1 fruit fly cellular context compared by ENCODE assay signal in genomic region chr3R:21339006-21339420, dm6.
TF ChIP-seq lines count a peak whose summit lies in the region.

No protein-coding gene starts in this region.

TF ChIP-seq in whole organism, embryonic, 481 proteins besides CTCF, POLR2A, EP300 and RAD21 (continued from another document and continues in another):
- TF ChIP-seq row (GFP tag; IDR thresholded peaks at IDR 0.05; lab: Robert Waterston, UW) (peak; percentile 68), CG6854 (GFP tag; optimal IDR thresholded peaks at IDR 0.05; lab: Kevin White, UChicago) (no peak), CG42726 (GFP tag; IDR thresholded peaks at IDR 0.05; lab: Robert Waterston, UW; ENCODE audit: partially characterized antibody) (no peak), YL-1 (GFP tag; optimal IDR thresholded peaks at IDR 0.05; lab: Kevin White, UChicago) (no peak), Hr3 (GFP tag; optimal IDR thresholded peaks at IDR 0.05; lab: Kevin White, UChicago) (peak; percentile 48), CG12942 (GFP tag; optimal IDR thresholded peaks at IDR 0.05; lab: Kevin White, UChicago) (no peak), CG2116 (GFP tag; optimal IDR thresholded peaks at IDR 0.05; lab: Kevin White, UChicago) (peak; percentile 25), Sox102F (GFP tag; optimal IDR thresholded peaks at IDR 0.05; lab: Kevin White, UChicago) (peak; percentile 66), lilli (GFP tag; optimal IDR thresholded peaks at IDR 0.05; lab: Kevin White, UChicago) (peak; percentile 7), vnd (GFP tag; IDR thresholded peaks at IDR 0.05; lab: Robert Waterston, UW; ENCODE audit: partially characterized antibody) (no peak), dati (GFP tag; IDR thresholded peaks at IDR 0.05; lab: Robert Waterston, UW) (no peak), NfI (GFP tag; optimal IDR thresholded peaks at IDR 0.05; lab: Kevin White, UChicago) (peak; percentile 38), CG1647 (GFP tag; optimal IDR thresholded peaks at IDR 0.05; lab: Kevin White, UChicago) (no peak), Scr (GFP tag; IDR thresholded peaks at IDR 0.05; lab: Robert Waterston, UW; ENCODE audit: partially characterized antibody) (no peak), Taf1 (GFP tag; IDR thresholded peaks at IDR 0.05; lab: Robert Waterston, UW) (no peak), tna (GFP tag; IDR thresholded peaks at IDR 0.05; lab: Robert Waterston, UW; ENCODE audit: partially characterized antibody) (no peak), wor (GFP tag; IDR thresholded peaks at IDR 0.05; lab: Robert Waterston, UW) (0 out of 2 replicates have a peak, but pooled peaks have one; percentile 13), kay (GFP tag; optimal IDR thresholded peaks at IDR 0.05; lab: Kevin White, UChicago) (peak; percentile 22), gem (tag; optimal IDR thresholded peaks at IDR 0.05; lab: Kevin White, UChicago) (peak; percentile 84), CG11085 (GFP tag; IDR thresholded peaks at IDR 0.05; lab: Robert Waterston, UW) (no peak; the same call in 1 of the 2 replicates), danr (GFP tag; IDR thresholded peaks at IDR 0.05; lab: Robert Waterston, UW) (no peak), NK7.1 (GFP tag; optimal IDR thresholded peaks at IDR 0.05; lab: Kevin White, UChicago) (no peak), Nf-YB (GFP tag; optimal IDR thresholded peaks at IDR 0.05; lab: Kevin White, UChicago) (no peak), wek (GFP tag; optimal IDR thresholded peaks at IDR 0.05; lab: Kevin White, UChicago) (no peak), chinmo (GFP tag; IDR thresholded peaks at IDR 0.05; lab: Robert Waterston, UW; ENCODE audit: partially characterized antibody) (no peak), Ada2b (GFP tag; IDR thresholded peaks at IDR 0.05; lab: Robert Waterston, UW) (0 out of 2 replicates have a peak, but pooled peaks have one; percentile 5), Hr39 (optimal IDR thresholded peaks at IDR 0.05; lab: Kevin White, UChicago) (no peak), NFAT (GFP tag; IDR thresholded peaks at IDR 0.05; lab: Robert Waterston, UW) (no peak), esg (GFP tag; conservative IDR thresholded peaks at IDR 0.05; lab: Robert Waterston, UW) (no peak), Nf-YA (GFP tag; IDR thresholded peaks at IDR 0.05; lab: Robert Waterston, UW) (no peak), Adf1 (GFP tag; IDR thresholded peaks at IDR 0.05; lab: Robert Waterston, UW) (no peak), CG32767 (GFP tag; IDR thresholded peaks at IDR 0.05; lab: Robert Waterston, UW) (no peak), Hand (GFP tag; optimal IDR thresholded peaks at IDR 0.05; lab: Kevin White, UChicago) (peak; percentile 57), Hmx (GFP tag; optimal IDR thresholded peaks at IDR 0.05; lab: Kevin White, UChicago) (no peak), eve (GFP tag; optimal IDR thresholded peaks at IDR 0.05; lab: Kevin White, UChicago) (no peak), Stat92E (GFP tag; optimal IDR thresholded peaks at IDR 0.05; lab: Kevin White, UChicago) (no peak), croc (GFP tag; conservative IDR thresholded peaks at IDR 0.05; lab: Robert Waterston, UW) (peak; percentile 42; the same call in 1 of the 3 replicates), CG13296 (GFP tag; optimal IDR thresholded peaks at IDR 0.05; lab: Kevin White, UChicago) (peak; percentile 13), bbx (GFP tag; IDR thresholded peaks at IDR 0.05; lab: Robert Waterston, UW; ENCODE audit: partially characterized antibody) (no peak), mam (GFP tag; optimal IDR thresholded peaks at IDR 0.05; lab: Kevin White, UChicago) (peak; percentile 43), CG17361 (GFP tag; IDR thresholded peaks at IDR 0.05; lab: Robert Waterston, UW) (peak; percentile 85), bigmax (GFP tag; optimal IDR thresholded peaks at IDR 0.05; lab: Kevin White, UChicago) (no peak), CG4328 (GFP tag; optimal IDR thresholded peaks at IDR 0.05; lab: Kevin White, UChicago) (no peak), Dp (GFP tag; optimal IDR thresholded peaks at IDR 0.05; lab: Kevin White, UChicago) (no peak), CG8290 (GFP tag; optimal IDR thresholded peaks at IDR 0.05; lab: Kevin White, UChicago) (no peak), CG8290 (tag; optimal IDR thresholded peaks at IDR 0.05; lab: Kevin White, UChicago) (no peak), Lpt (GFP tag; optimal IDR thresholded peaks at IDR 0.05; lab: Kevin White, UChicago) (no peak), Ets65A (GFP tag; lab: Kevin White, UChicago) (peak; percentile 84), CG11247 (GFP tag; IDR thresholded peaks at IDR 0.05; lab: Robert Waterston, UW) (no peak), CG6791 (GFP tag; IDR thresholded peaks at IDR 0.05; lab: Robert Waterston, UW; ENCODE audit: partially characterized antibody) (no peak), CG17186 (GFP tag; optimal IDR thresholded peaks at IDR 0.05; lab: Kevin White, UChicago) (no peak), zfh1 (GFP tag; IDR thresholded peaks at IDR 0.05; lab: Robert Waterston, UW) (no peak), run (tag; optimal IDR thresholded peaks at IDR 0.05; lab: Kevin White, UChicago) (peak; percentile 11), Ravus (GFP tag; IDR thresholded peaks at IDR 0.05; lab: Robert Waterston, UW) (no peak), CHES-1-like (GFP tag; optimal IDR thresholded peaks at IDR 0.05; lab: Kevin White, UChicago) (no peak), gt (GFP tag; IDR thresholded peaks at IDR 0.05; lab: Robert Waterston, UW) (no peak), lmd (GFP tag; IDR thresholded peaks at IDR 0.05; lab: Robert Waterston, UW) (peak; percentile 50; the same call in 1 of the 2 replicates), az2 (GFP tag; optimal IDR thresholded peaks at IDR 0.05; lab: Kevin White, UChicago) (peak; percentile 58), jigr1 (GFP tag; IDR thresholded peaks at IDR 0.05; lab: Robert Waterston, UW) (no peak; the same call in 2 of the 3 replicates), Doc3 (GFP tag; IDR thresholded peaks at IDR 0.05; lab: Robert Waterston, UW; ENCODE audit: partially characterized antibody) (no peak), CG4854 (GFP tag; optimal IDR thresholded peaks at IDR 0.05; lab: Kevin White, UChicago) (no peak), Mes4 (GFP tag; optimal IDR thresholded peaks at IDR 0.05; lab: Kevin White, UChicago) (no peak), disco-r (GFP tag; optimal IDR thresholded peaks at IDR 0.05; lab: Kevin White, UChicago) (peak; percentile 8), CG13894 (tag; optimal IDR thresholded peaks at IDR 0.05; lab: Kevin White, UChicago) (no peak), Myb (GFP tag; optimal IDR thresholded peaks at IDR 0.05; lab: Kevin White, UChicago) (no peak), Opbp (GFP tag; IDR thresholded peaks at IDR 0.05; lab: Robert Waterston, UW; ENCODE audit: partially characterized antibody) (no peak), CG2875 (GFP tag; optimal IDR thresholded peaks at IDR 0.05; lab: Kevin White, UChicago) (peak; percentile 44), Blimp-1 (GFP tag; optimal IDR thresholded peaks at IDR 0.05; lab: Kevin White, UChicago) (peak; percentile 61), CG7987 (GFP tag; optimal IDR thresholded peaks at IDR 0.05; lab: Kevin White, UChicago) (no peak), cad (GFP tag; optimal IDR thresholded peaks at IDR 0.05; lab: Kevin White, UChicago) (no peak), seq (GFP tag; IDR thresholded peaks at IDR 0.05; lab: Robert Waterston, UW) (no peak), CG10565 (GFP tag; optimal IDR thresholded peaks at IDR 0.05; lab: Kevin White, UChicago) (no peak), CG2712 (tag; optimal IDR thresholded peaks at IDR 0.05; lab: Kevin White, UChicago) (peak; percentile 59), knrl (GFP tag; IDR thresholded peaks at IDR 0.05; lab: Robert Waterston, UW; ENCODE audit: partially characterized antibody) (no peak), tup (GFP tag; optimal IDR thresholded peaks at IDR 0.05; lab: Kevin White, UChicago) (no peak), ewg (GFP tag; optimal IDR thresholded peaks at IDR 0.05; lab: Kevin White, UChicago) (peak; percentile 1), inv (GFP tag; IDR thresholded peaks at IDR 0.05; lab: Robert Waterston, UW; ENCODE audit: partially characterized antibody) (no peak), so (GFP tag; IDR thresholded peaks at IDR 0.05; lab: Robert Waterston, UW) (no peak), Pdp1 (GFP tag; optimal IDR thresholded peaks at IDR 0.05; lab: Kevin White, UChicago) (peak in 1 of 2 experiments; percentile 45), eyg (GFP tag; optimal IDR thresholded peaks at IDR 0.05; lab: Kevin White, UChicago) (no peak), br (optimal IDR thresholded peaks at IDR 0.05; lab: Kevin White, UChicago) (no peak), schlank (tag; optimal IDR thresholded peaks at IDR 0.05; lab: Kevin White, UChicago) (no peak), CG6175 (GFP tag; IDR thresholded peaks at IDR 0.05; lab: Robert Waterston, UW) (no peak), zen (tag; optimal IDR thresholded peaks at IDR 0.05; lab: Kevin White, UChicago) (no peak), Dip3 (GFP tag; optimal IDR thresholded peaks at IDR 0.05; lab: Kevin White, UChicago) (no peak), CG14710 (tag; optimal IDR thresholded peaks at IDR 0.05; lab: Kevin White, UChicago) (peak; percentile 60), prd (optimal IDR thresholded peaks at IDR 0.05; lab: Kevin White, UChicago) (no peak), prd (GFP tag; IDR thresholded peaks at IDR 0.05; lab: Robert Waterston, UW) (peak; percentile 61; the same call in 2 of the 3 replicates), CG8281 (tag; optimal IDR thresholded peaks at IDR 0.05; lab: Kevin White, UChicago) (peak; percentile 25), her (GFP tag; optimal IDR thresholded peaks at IDR 0.05; lab: Kevin White, UChicago) (no peak), slp2 (GFP tag; optimal IDR thresholded peaks at IDR 0.05; lab: Kevin White, UChicago) (no peak), sima (GFP tag; optimal IDR thresholded peaks at IDR 0.05; lab: Kevin White, UChicago) (no peak), CG9932 (GFP tag; IDR thresholded peaks at IDR 0.05; lab: Robert Waterston, UW) (no peak; the same call in 1 of the 2 replicates), CG6654 (GFP tag; optimal IDR thresholded peaks at IDR 0.05; lab: Kevin White, UChicago) (no peak), CG10979 (tag; optimal IDR thresholded peaks at IDR 0.05; lab: Kevin White, UChicago) (peak; percentile 70), Dbx (GFP tag; IDR thresholded peaks at IDR 0.05; lab: Robert Waterston, UW) (0 out of 3 replicates have a peak, but pooled peaks have one; percentile 21), CG15696 (tag; optimal IDR thresholded peaks at IDR 0.05; lab: Kevin White, UChicago) (peak; percentile 19), CG12071 (GFP tag; optimal IDR thresholded peaks at IDR 0.05; lab: Kevin White, UChicago) (no peak), pnt (GFP tag; optimal IDR thresholded peaks at IDR 0.05; lab: Kevin White, UChicago) (no peak), B-H1 (GFP tag; IDR thresholded peaks at IDR 0.05; lab: Robert Waterston, UW) (no peak; the same call in 2 of the 3 replicates), klu (GFP tag; IDR thresholded peaks at IDR 0.05; lab: Robert Waterston, UW) (no peak), CG7372 (GFP tag; IDR thresholded peaks at IDR 0.05; lab: Robert Waterston, UW) (no peak), CG12155 (GFP tag; optimal IDR thresholded peaks at IDR 0.05; lab: Kevin White, UChicago) (no peak), MESR4 (GFP tag; optimal IDR thresholded peaks at IDR 0.05; lab: Kevin White, UChicago) (no peak), Mrtf (GFP tag; IDR thresholded peaks at IDR 0.05; lab: Robert Waterston, UW) (no peak), hth (optimal IDR thresholded peaks at IDR 0.05; lab: Kevin White, UChicago) (no peak), CG18476 (GFP tag; optimal IDR thresholded peaks at IDR 0.05; lab: Kevin White, UChicago) (peak; percentile 29), CG4730 (GFP tag; IDR thresholded peaks at IDR 0.05; lab: Robert Waterston, UW) (no peak), CG4360 (GFP tag; IDR thresholded peaks at IDR 0.05; lab: Robert Waterston, UW) (no peak), D19A (tag; optimal IDR thresholded peaks at IDR 0.05; lab: Kevin White, UChicago) (no peak), mld (GFP tag; IDR thresholded peaks at IDR 0.05; lab: Robert Waterston, UW; ENCODE audit: partially characterized antibody) (no peak), CG2678 (tag; optimal IDR thresholded peaks at IDR 0.05; lab: Kevin White, UChicago) (peak; percentile 84), Ets97D (GFP tag; optimal IDR thresholded peaks at IDR 0.05; lab: Kevin White, UChicago) (no peak), ranshi (GFP tag; IDR thresholded peaks at IDR 0.05; lab: Robert Waterston, UW) (peak; percentile 28; the same call in 1 of the 2 replicates), CG1603 (tag; optimal IDR thresholded peaks at IDR 0.05; lab: Kevin White, UChicago) (no peak), CG1529 (GFP tag; optimal IDR thresholded peaks at IDR 0.05; lab: Kevin White, UChicago) (peak; percentile 29), CG4707 (GFP tag; optimal IDR thresholded peaks at IDR 0.05; lab: Kevin White, UChicago) (no peak), bsh (GFP tag; optimal IDR thresholded peaks at IDR 0.05; lab: Kevin White, UChicago) (peak in 1 of 2 experiments; percentile 71), CG4424 (GFP tag; optimal IDR thresholded peaks at IDR 0.05; lab: Kevin White, UChicago) (peak; percentile 47), MTF-1 (GFP tag; optimal IDR thresholded peaks at IDR 0.05; lab: Kevin White, UChicago; ENCODE audit: borderline replicate concordance) (no peak), ase (GFP tag; IDR thresholded peaks at IDR 0.05; lab: Robert Waterston, UW) (no peak), fd3F (GFP tag; optimal IDR thresholded peaks at IDR 0.05; lab: Kevin White, UChicago) (peak; percentile 33), CG12769 (tag; optimal IDR thresholded peaks at IDR 0.05; lab: Kevin White, UChicago) (no peak), Optix (GFP tag; IDR thresholded peaks at IDR 0.05; lab: Robert Waterston, UW) (no peak), sqz (GFP tag; optimal IDR thresholded peaks at IDR 0.05; lab: Kevin White, UChicago) (peak; percentile 51), caup (GFP tag; optimal IDR thresholded peaks at IDR 0.05; lab: Kevin White, UChicago; ENCODE audit: severe bottlenecking) (peak; percentile 68), CG6765 (GFP tag; optimal IDR thresholded peaks at IDR 0.05; lab: Kevin White, UChicago) (peak; percentile 10), Hey (tag; optimal IDR thresholded peaks at IDR 0.05; lab: Kevin White, UChicago) (no peak), al (GFP tag; IDR thresholded peaks at IDR 0.05; lab: Robert Waterston, UW) (no peak), btn (GFP tag; optimal IDR thresholded peaks at IDR 0.05; lab: Kevin White, UChicago) (no peak), CG15269 (tag; optimal IDR thresholded peaks at IDR 0.05; lab: Kevin White, UChicago) (peak; percentile 70), chn (GFP tag; optimal IDR thresholded peaks at IDR 0.05; lab: Kevin White, UChicago) (no peak), CG7271 (tag; optimal IDR thresholded peaks at IDR 0.05; lab: Kevin White, UChicago) (no peak), CG6272 (GFP tag; IDR thresholded peaks at IDR 0.05; lab: Robert Waterston, UW) (no peak)
